Worm (Caenorhabditis elegans): ENCODE measurements around the gene ZK792.4.

Gene ZK792.4

DNA sequence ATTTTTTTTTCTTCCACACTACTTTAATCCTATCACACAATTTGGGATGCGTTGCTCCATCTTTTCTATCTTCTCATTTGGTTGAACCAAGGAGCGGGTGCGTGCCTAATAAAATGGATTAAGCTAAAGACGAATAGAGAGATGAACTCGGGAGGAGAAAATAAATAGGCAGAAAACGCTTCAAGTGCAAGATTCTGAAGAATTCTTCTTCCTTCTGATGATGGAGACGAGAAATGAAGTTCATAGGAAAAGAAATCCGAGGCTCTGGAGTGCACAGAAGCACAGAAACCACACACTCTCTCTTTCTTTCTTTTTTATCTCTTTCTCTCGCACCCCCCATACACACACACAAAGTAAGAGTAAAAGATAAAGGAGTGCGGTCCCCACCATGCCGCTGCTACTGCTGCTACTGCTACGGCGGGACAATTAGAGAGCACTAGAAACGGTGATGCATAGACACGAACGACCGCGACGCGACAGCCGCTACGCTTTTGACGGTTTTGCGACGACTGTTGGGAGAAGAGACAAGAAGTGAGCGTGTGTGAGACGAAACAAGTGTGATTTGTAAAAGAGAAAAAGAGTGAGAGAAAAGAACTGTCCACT is 10.4 kb upstream of the ZK792.4 start (continued):
- TF ChIP-seq D2030.7 (GFP tag; IDR thresholded peaks at IDR 0.05) (no peak), ama-1 (optimal IDR thresholded peaks at IDR 0.05) (no peak), ama-1 (GFP tag; optimal IDR thresholded peaks at IDR 0.05) (no peak), tlf-1 (GFP tag; optimal IDR thresholded peaks at IDR 0.05) (no peak), egl-44 (GFP tag; IDR thresholded peaks at IDR 0.05) (0 out of 2 replicates have a peak, but pooled peaks have one; percentile 21), him-1 (tag; optimal IDR thresholded peaks at IDR 0.05) (no peak), nhr-27 (tag; optimal IDR thresholded peaks at IDR 0.05) (no peak), ztf-25 (GFP tag; IDR thresholded peaks at IDR 0.05) (no peak), attf-3 (GFP tag; conservative IDR thresholded peaks at IDR 0.05) (no peak), B0035.1 (tag; optimal IDR thresholded peaks at IDR 0.05) (no peak), sdz-38 (tag; optimal IDR thresholded peaks at IDR 0.05) (no peak), gei-17 (GFP tag; optimal IDR thresholded peaks at IDR 0.05) (peak; percentile 48), lin-35 (GFP tag; optimal IDR thresholded peaks at IDR 0.05) (peak in 1 of 3 experiments; percentile 46), F55B11.4 (tag; optimal IDR thresholded peaks at IDR 0.05; ENCODE audit: borderline replicate concordance, insufficient read depth) (no peak), hsf-1 (GFP tag; IDR thresholded peaks at IDR 0.05) (no peak), F52B5.7 (tag; optimal IDR thresholded peaks at IDR 0.05) (no peak), nhr-80 (tag; optimal IDR thresholded peaks at IDR 0.05) (peak; percentile 98), dpff-1 (tag; optimal IDR thresholded peaks at IDR 0.05) (no peak), T26A5.8 (tag; optimal IDR thresholded peaks at IDR 0.05) (no peak), mxl-1 (tag; optimal IDR thresholded peaks at IDR 0.05) (no peak), fkh-3 (tag; optimal IDR thresholded peaks at IDR 0.05) (no peak), ceh-27 (GFP tag; optimal IDR thresholded peaks at IDR 0.05) (peak; percentile 32), nfyb-1 (GFP tag; IDR thresholded peaks at IDR 0.05) (peak; percentile 49; the same call in 1 of the 2 replicates), snpc-1.1 (tag; optimal IDR thresholded peaks at IDR 0.05; ENCODE audit: insufficient read depth) (no peak), ztf-26 (tag; optimal IDR thresholded peaks at IDR 0.05) (peak; percentile 55), attf-6 (GFP tag; IDR thresholded peaks at IDR 0.05) (no peak), nhr-120 (GFP tag; IDR thresholded peaks at IDR 0.05) (no peak), madf-8 (GFP tag; conservative IDR thresholded peaks at IDR 0.05) (no peak), pha-4 (tag; optimal IDR thresholded peaks at IDR 0.05) (no peak), chd-7 (tag; optimal IDR thresholded peaks at IDR 0.05) (peak; percentile 62), madf-10 (tag; optimal IDR thresholded peaks at IDR 0.05) (peak; percentile 94), ceh-40 (GFP tag; IDR thresholded peaks at IDR 0.05) (no peak), egrh-3 (GFP tag; IDR thresholded peaks at IDR 0.05) (peak; percentile 47), mcd-1 (GFP tag; IDR thresholded peaks at IDR 0.05) (peak; percentile 66), lin-54 (GFP tag; optimal IDR thresholded peaks at IDR 0.05) (peak; percentile 34), aptf-3 (GFP tag; IDR thresholded peaks at IDR 0.05) (no peak), cebp-1 (GFP tag; IDR thresholded peaks at IDR 0.05) (no peak), cebp-1 (tag; optimal IDR thresholded peaks at IDR 0.05) (peak; percentile 72), tbx-9 (tag; optimal IDR thresholded peaks at IDR 0.05; ENCODE audit: borderline replicate concordance) (no peak), ztf-28 (GFP tag; IDR thresholded peaks at IDR 0.05) (no peak), T07F8.4 (tag; optimal IDR thresholded peaks at IDR 0.05) (no peak), athp-1 (tag; optimal IDR thresholded peaks at IDR 0.05) (no peak), bed-1 (GFP tag; IDR thresholded peaks at IDR 0.05) (no peak), K11D2.4 (GFP tag; IDR thresholded peaks at IDR 0.05) (no peak), mes-4 (tag; optimal IDR thresholded peaks at IDR 0.05) (no peak), K12H6.12 (tag; optimal IDR thresholded peaks at IDR 0.05) (peak; percentile 66), snpc-1.3 (tag; optimal IDR thresholded peaks at IDR 0.05; ENCODE audit: insufficient read depth) (no peak), lin-26 (GFP tag; IDR thresholded peaks at IDR 0.05) (peak; percentile 53; the same call in 1 of the 2 replicates), C17E4.6 (GFP tag; IDR thresholded peaks at IDR 0.05) (no peak)

All from whole organism, young adult.